Worm (Caenorhabditis elegans) whole organism, L2 larva: ENCODE measurements around the gene pptr-2.

Source experiments
- R02D3.7 ChIP-seq: fragments of 150-350 bp; optimal IDR thresholded peaks from 2 replicates; lab custom pipeline; 2014; ENCODE audit warnings: missing biosample characterization, missing genetic modification characterization
- aly-2 ChIP-seq: fragments of 150-350 bp; optimal IDR thresholded peaks from 2 replicates; lab custom pipeline; 2014; ENCODE audit warnings: missing biosample characterization, missing genetic modification characterization
- elt-1 ChIP-seq: fragments of 150-350 bp; optimal IDR thresholded peaks from 2 replicates; lab custom pipeline; 2014; ENCODE audit warnings: missing biosample characterization, missing genetic modification characterization
- elt-3 ChIP-seq: sonication (generic microtip); optimal IDR thresholded peaks from 2 replicates; lab custom pipeline; 2017; ENCODE audit warnings: missing biosample characterization, missing genetic modification characterization
- nhr-11 ChIP-seq: fragments of 150-350 bp; optimal IDR thresholded peaks from 2 replicates; lab custom pipeline; 2014; ENCODE audit warnings: missing biosample characterization, missing genetic modification characterization
- nhr-12 ChIP-seq: fragments of 150-350 bp; optimal IDR thresholded peaks from 2 replicates; lab custom pipeline; 2014; ENCODE audit warnings: missing biosample characterization, missing genetic modification characterization
- nhr-237 ChIP-seq: fragments of 150-350 bp; optimal IDR thresholded peaks from 2 replicates; lab custom pipeline; 2014; ENCODE audit warnings: missing biosample characterization, missing genetic modification characterization
- nhr-25 ChIP-seq: fragments of 150-350 bp; sonication (generic microtip); optimal IDR thresholded peaks from 3 replicates; lab custom pipeline; 2014; ENCODE audit warnings: missing biosample characterization, missing genetic modification characterization
- nhr-77 ChIP-seq: fragments of 150-350 bp; optimal IDR thresholded peaks from 2 replicates; lab custom pipeline; 2014; ENCODE audit warnings: missing biosample characterization, missing genetic modification characterization
- skn-1 ChIP-seq: sonication (generic microtip); optimal IDR thresholded peaks from 2 replicates; lab custom pipeline; 2017; ENCODE audit warnings: missing biosample characterization, missing genetic modification characterization
- unc-62 ChIP-seq: fragments of 150-350 bp; optimal IDR thresholded peaks from 2 replicates; lab custom pipeline; 2014; ENCODE audit warnings: missing biosample characterization, missing genetic modification reagents, missing genetic modification characterization
- ztf-4 ChIP-seq: fragments of 150-350 bp; optimal IDR thresholded peaks from 2 replicates; lab custom pipeline; 2014; ENCODE audit warnings: missing biosample characterization, missing genetic modification characterization

DNA sequence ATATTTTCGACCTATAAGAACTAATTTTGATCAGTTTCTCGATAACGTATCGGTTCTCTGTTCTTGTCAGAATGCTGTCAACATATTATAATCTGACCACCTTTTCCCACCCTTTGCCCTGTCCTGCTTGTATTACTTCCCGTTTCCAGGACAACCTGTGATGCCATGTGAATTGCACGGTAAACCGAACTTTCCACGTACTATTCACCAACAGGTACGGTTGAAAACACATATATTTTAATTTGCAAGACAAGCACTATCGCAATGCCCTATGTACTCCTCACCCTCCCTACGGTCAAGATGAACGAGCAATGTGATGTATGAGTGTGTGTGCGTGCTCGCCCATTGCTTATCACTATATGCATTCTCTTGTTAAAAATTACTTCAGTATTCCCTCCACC is 25.6 kb downstream of the pptr-2 start:
- no peak for TF ChIP-seq nhr-12
- TF ChIP-seq aly-2 (tag; lab: Kevin White, UChicago) = no peak
- no peak for TF ChIP-seq elt-3 (tag; lab: Kevin White, UChicago)
- no peak for TF ChIP-seq nhr-25 (tag; lab: Kevin White, UChicago)
- TF ChIP-seq R02D3.7 (tag; lab: Kevin White, UChicago) = no peak
- TF ChIP-seq ztf-4 (tag; lab: Kevin White, UChicago) = no peak
- no peak for TF ChIP-seq skn-1
- no peak for TF ChIP-seq unc-62 (GFP tag; lab: Kevin White, UChicago)
- TF ChIP-seq nhr-77 (tag; lab: Kevin White, UChicago) = no peak
- TF ChIP-seq nhr-237 (tag; lab: Kevin White, UChicago) = no peak
- TF ChIP-seq elt-1 (tag; lab: Kevin White, UChicago) = no peak
- no peak for TF ChIP-seq nhr-11
